Worm (Caenorhabditis elegans) whole organism, young adult: Measurements from ENCODE around the gene nex-1.

ENCODE experiments used
- B0019.2 ChIP-seq: fragments of 200-800 bp; sonication (Bioruptor generic); conservative IDR thresholded peaks from 2 replicates; pipeline ENCODE4 v1.3.6; 2022; ENCODE audit warnings: missing genetic modification reagents, missing genetic modification characterization, missing compliant biosample characterization
- B0035.1 ChIP-seq: sonication (generic microtip); optimal IDR thresholded peaks from 2 replicates; lab custom pipeline; 2016; ENCODE audit warnings: missing genetic modification characterization, mild to moderate bottlenecking, missing compliant biosample characterization, missing genotype, missing genetic modification reagents
- C06A6.2 ChIP-seq: fragments of 200-800 bp; sonication (Bioruptor generic); conservative IDR thresholded peaks from 2 replicates; pipeline ENCODE4 v1.3.6; 2022; ENCODE audit warnings: missing genetic modification characterization, missing compliant biosample characterization
- C17E4.6 ChIP-seq: fragments of 200-800 bp; sonication (Bioruptor generic); IDR thresholded peaks from 2 replicates; pipeline ENCODE4 v1.3.6; 2022; ENCODE audit warnings: missing genetic modification reagents, missing genetic modification characterization, missing compliant biosample characterization
- F33H1.4 ChIP-seq: fragments of 200-800 bp; sonication (Bioruptor generic); IDR thresholded peaks from 2 replicates; pipeline ENCODE4 v1.3.6; 2022; ENCODE audit warnings: missing genetic modification reagents, missing genetic modification characterization, missing compliant biosample characterization
- F57C9.4 ChIP-seq: sonication (generic microtip); optimal IDR thresholded peaks from 2 replicates; lab custom pipeline; 2017; ENCODE audit warnings: mild to moderate bottlenecking, missing genetic modification characterization, missing compliant biosample characterization
- K11D2.4 ChIP-seq: fragments of 200-800 bp; sonication (Bioruptor generic); IDR thresholded peaks from 2 replicates; pipeline ENCODE4 v1.3.6; 2022; ENCODE audit warnings: missing genetic modification reagents, missing genetic modification characterization, missing compliant biosample characterization
- T07F8.4 ChIP-seq: sonication (generic microtip); optimal IDR thresholded peaks from 2 replicates; lab custom pipeline; 2016; ENCODE audit warnings: mild to moderate bottlenecking, missing genetic modification characterization, moderate library complexity, missing compliant biosample characterization
- Y95B8A.8 ChIP-seq: fragments of 200-800 bp; sonication (Bioruptor generic); IDR thresholded peaks from 2 replicates; pipeline ENCODE4 v1.3.6; 2022; ENCODE audit warnings: missing genetic modification reagents, missing genetic modification characterization, missing compliant biosample characterization
- ZK185.1 ChIP-seq: sonication (generic microtip); optimal IDR thresholded peaks from 2 replicates; lab custom pipeline; 2016; ENCODE audit warnings: mild to moderate bottlenecking, missing genetic modification characterization, missing compliant biosample characterization; ENCODE audit not compliant: poor library complexity, severe bottlenecking
- akir-1 ChIP-seq: fragments of 200-800 bp; sonication (Bioruptor generic); optimal IDR thresholded peaks from 2 replicates; lab custom pipeline; 2018; ENCODE audit warnings: mild to moderate bottlenecking, missing genetic modification characterization, moderate library complexity, missing compliant biosample characterization
- ama-1 ChIP-seq, 3 experiments: fragments of 150-350 bp in 1 of 3; sonication (generic microtip) in 2 of 3; optimal IDR thresholded peaks; 2 replicates each; lab custom pipeline; 2014 to 2018; ENCODE audit warnings: missing biosample characterization in 2 of 3, missing genetic modification characterization in 2 of 3, missing genetic modification reagents in 2 of 3
- atf-7 ChIP-seq: sonication (generic microtip); optimal IDR thresholded peaks from 2 replicates; lab custom pipeline; 2017; ENCODE audit warnings: mild to moderate bottlenecking, missing genetic modification characterization, missing compliant biosample characterization
- athp-1 ChIP-seq: sonication (generic microtip); optimal IDR thresholded peaks from 2 replicates; lab custom pipeline; 2017; ENCODE audit warnings: mild to moderate bottlenecking, missing genetic modification characterization, missing compliant biosample characterization
- attf-3 ChIP-seq: fragments of 200-800 bp; sonication (Bioruptor generic); conservative IDR thresholded peaks from 2 replicates; pipeline ENCODE4 v1.3.6; 2022; ENCODE audit warnings: missing genetic modification reagents, missing genetic modification characterization, missing compliant biosample characterization
- attf-6 ChIP-seq: fragments of 200-800 bp; sonication (Bioruptor generic); IDR thresholded peaks from 2 replicates; pipeline ENCODE4 v1.3.6; 2022; ENCODE audit warnings: missing genetic modification reagents, missing genetic modification characterization, missing compliant biosample characterization
- cebp-2 ChIP-seq: fragments of 200-800 bp; sonication (Bioruptor generic); IDR thresholded peaks from 2 replicates; pipeline ENCODE4 v1.3.6; 2022; ENCODE audit warnings: missing genetic modification characterization, missing compliant biosample characterization
- ceh-40 ChIP-seq: fragments of 200-800 bp; sonication (Bioruptor generic); IDR thresholded peaks from 2 replicates; pipeline ENCODE4 v1.3.6; 2022; ENCODE audit warnings: missing genetic modification characterization, missing compliant biosample characterization
- ceh-91 ChIP-seq: fragments of 200-800 bp; sonication (Bioruptor generic); IDR thresholded peaks from 2 replicates; pipeline ENCODE4 v1.3.6; 2022; ENCODE audit warnings: missing genetic modification reagents, missing genetic modification characterization, missing compliant biosample characterization
- chd-7 ChIP-seq: sonication (generic microtip); optimal IDR thresholded peaks from 2 replicates; lab custom pipeline; 2016; ENCODE audit warnings: mild to moderate bottlenecking, missing genetic modification characterization, moderate library complexity, missing compliant biosample characterization
- dox-1 ChIP-seq: fragments of 200-800 bp; sonication (Bioruptor generic); IDR thresholded peaks from 2 replicates; pipeline ENCODE4 v1.3.6; 2022; ENCODE audit warnings: missing genetic modification reagents, missing genetic modification characterization, missing compliant biosample characterization
- dpff-1 ChIP-seq: sonication (generic microtip); optimal IDR thresholded peaks from 2 replicates; lab custom pipeline; 2017; ENCODE audit warnings: mild to moderate bottlenecking, missing genetic modification characterization, missing compliant biosample characterization
- egl-44 ChIP-seq: fragments of 200-800 bp; sonication (Bioruptor generic); IDR thresholded peaks from 2 replicates; pipeline ENCODE4 v1.3.6; 2022; ENCODE audit warnings: missing genetic modification reagents, missing genetic modification characterization, missing compliant biosample characterization
- fkh-3 ChIP-seq: sonication (generic microtip); optimal IDR thresholded peaks from 2 replicates; lab custom pipeline; 2016; ENCODE audit warnings: mild to moderate bottlenecking, missing genetic modification characterization, missing compliant biosample characterization
- hmg-1.2 ChIP-seq: fragments of 200-800 bp; sonication (Bioruptor generic); IDR thresholded peaks from 2 replicates; pipeline ENCODE4 v1.3.6; 2022; ENCODE audit warnings: missing genetic modification reagents, missing genetic modification characterization, missing compliant biosample characterization
- hsf-1 ChIP-seq: fragments of 200-800 bp; sonication (Bioruptor generic); IDR thresholded peaks from 2 replicates; pipeline ENCODE4 v1.3.6; 2022; ENCODE audit warnings: missing genetic modification reagents, missing genetic modification characterization, missing compliant biosample characterization
- lag-1 ChIP-seq: fragments of 200-800 bp; sonication (Bioruptor generic); IDR thresholded peaks from 2 replicates; pipeline ENCODE4 v1.3.6; 2022; ENCODE audit warnings: missing genetic modification reagents, missing genetic modification characterization, missing compliant biosample characterization
- let-607 ChIP-seq, 2 experiments: fragments of 200-800 bp in 1 of 2; sonication (Bioruptor generic) in 1 of 2; sonication (generic microtip) in 1 of 2; optimal IDR thresholded peaks; 2 replicates each; lab custom pipeline; 2016 to 2018; ENCODE audit warnings: mild to moderate bottlenecking in 2 of 2, missing compliant biosample characterization in 2 of 2, missing genetic modification characterization in 2 of 2, moderate library complexity in 2 of 2, missing genotype in 1 of 2
- lin-40 ChIP-seq: sonication (generic microtip); optimal IDR thresholded peaks from 2 replicates; lab custom pipeline; 2016; ENCODE audit warnings: missing genetic modification characterization, mild to moderate bottlenecking, missing compliant biosample characterization, missing genotype, missing genetic modification reagents
- lin-54 ChIP-seq: fragments of 200-800 bp; sonication (Bioruptor generic); optimal IDR thresholded peaks from 2 replicates; lab custom pipeline; 2018; ENCODE audit warnings: mild to moderate bottlenecking, missing genetic modification characterization, missing compliant biosample characterization
- lsl-1 ChIP-seq: fragments of 200-800 bp; sonication (Bioruptor generic); optimal IDR thresholded peaks from 2 replicates; lab custom pipeline; 2018; ENCODE audit warnings: mild to moderate bottlenecking, missing genetic modification characterization, moderate library complexity, missing compliant biosample characterization
- madf-6 ChIP-seq: fragments of 200-800 bp; sonication (Bioruptor generic); IDR thresholded peaks from 2 replicates; pipeline ENCODE4 v1.3.6; 2022; ENCODE audit warnings: missing genetic modification reagents, missing genetic modification characterization, missing compliant biosample characterization
- nfyb-1 ChIP-seq: fragments of 200-800 bp; sonication (Bioruptor generic); IDR thresholded peaks from 2 replicates; pipeline ENCODE4 v1.3.6; 2022; ENCODE audit warnings: missing genetic modification reagents, missing genetic modification characterization, missing compliant biosample characterization
- nhr-120 ChIP-seq: fragments of 200-800 bp; sonication (Bioruptor generic); IDR thresholded peaks from 2 replicates; pipeline ENCODE4 v1.3.6; 2022; ENCODE audit warnings: missing genetic modification characterization, missing compliant biosample characterization
- nhr-27 ChIP-seq: fragments of 200-800 bp; sonication (Bioruptor generic); optimal IDR thresholded peaks from 2 replicates; lab custom pipeline; 2018; ENCODE audit warnings: mild to moderate bottlenecking, missing genetic modification characterization, moderate library complexity, missing compliant biosample characterization
- pbrm-1 ChIP-seq: fragments of 200-800 bp; sonication (Bioruptor generic); IDR thresholded peaks from 2 replicates; pipeline ENCODE4 v1.3.6; 2022; ENCODE audit warnings: missing genetic modification reagents, missing genetic modification characterization, missing compliant biosample characterization
- rec-8 ChIP-seq, 2 experiments: sonication (generic microtip); optimal IDR thresholded peaks; 2 replicates each; lab custom pipeline; 2016; ENCODE audit warnings: mild to moderate bottlenecking in 2 of 2, missing genetic modification characterization in 2 of 2, missing genetic modification reagents in 2 of 2, missing genotype in 2 of 2, missing biosample characterization in 1 of 2, missing compliant biosample characterization in 1 of 2, moderate library complexity in 1 of 2
- rpc-1 ChIP-seq, 2 experiments: fragments of 150-350 bp in 1 of 2; sonication (generic microtip) in 1 of 2; optimal IDR thresholded peaks; 2 replicates each; lab custom pipeline; 2014 to 2018; ENCODE audit warnings: missing biosample characterization in 1 of 2, missing genetic modification characterization in 1 of 2, missing genetic modification reagents in 1 of 2, missing genotype in 1 of 2
- snpc-1.1 ChIP-seq: sonication (generic microtip); optimal IDR thresholded peaks from 2 replicates; lab custom pipeline; 2017; ENCODE audit warnings: missing genetic modification characterization, mild to moderate bottlenecking, missing compliant biosample characterization, antibody characterized with exemption, moderate library complexity, missing genotype, missing genetic modification reagents; ENCODE audit not compliant: insufficient read depth
- unc-130 ChIP-seq: sonication (generic microtip); optimal IDR thresholded peaks from 2 replicates; lab custom pipeline; 2016; ENCODE audit warnings: missing genetic modification reagents, missing genetic modification characterization, missing compliant biosample characterization
- xnd-1 ChIP-seq: sonication (generic microtip); optimal IDR thresholded peaks from 2 replicates; lab custom pipeline; 2016; ENCODE audit warnings: missing genotype, missing genetic modification reagents, missing genetic modification characterization, missing compliant biosample characterization
- zim-3 ChIP-seq: sonication (generic microtip); optimal IDR thresholded peaks from 2 replicates; lab custom pipeline; 2017; ENCODE audit warnings: mild to moderate bottlenecking, missing genetic modification characterization, moderate library complexity, missing compliant biosample characterization
- ztf-28 ChIP-seq: fragments of 200-800 bp; sonication (Bioruptor generic); IDR thresholded peaks from 2 replicates; pipeline ENCODE4 v1.3.6; 2022; ENCODE audit warnings: missing genetic modification reagents, missing genetic modification characterization, missing compliant biosample characterization
- ztf-6 ChIP-seq: fragments of 200-800 bp; sonication (Bioruptor generic); IDR thresholded peaks from 2 replicates; pipeline ENCODE4 v1.3.6; 2022; ENCODE audit warnings: missing genetic modification reagents, missing genetic modification characterization, missing compliant biosample characterization

nex-1 gene

DNA sequence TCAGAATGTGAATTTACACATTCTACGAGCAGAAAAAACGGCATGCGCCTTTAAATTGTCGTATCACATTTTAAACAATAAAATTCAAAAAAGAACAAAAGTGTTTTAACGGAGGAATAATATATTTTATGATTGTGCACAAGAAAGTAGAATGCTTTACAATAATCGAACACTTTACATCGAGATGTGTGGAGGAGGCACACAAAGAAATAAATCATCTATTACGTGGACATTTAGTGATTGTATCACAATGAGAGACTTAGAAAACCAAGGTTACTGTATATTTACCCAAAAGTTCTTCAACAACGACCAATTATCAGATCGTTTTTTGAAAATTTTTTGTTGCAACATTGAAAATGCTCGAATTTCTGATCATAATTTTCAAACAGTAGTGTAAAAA, 15.2 kb upstream of the nex-1 start:
- TF ChIP-seq B0035.1 (tag; lab: Kevin White, UChicago), result no peak
- no peak for TF ChIP-seq F57C9.4
- no peak for TF ChIP-seq cebp-2 (GFP tag; lab: Robert Waterston, UW)
- no peak for TF ChIP-seq ceh-40 (GFP tag; lab: Robert Waterston, UW)
- TF ChIP-seq snpc-1.1 (tag; lab: Kevin White, UChicago), result no peak
- TF ChIP-seq madf-6 (GFP tag; lab: Robert Waterston, UW), result no peak
- no peak for TF ChIP-seq ama-1 (optimal IDR thresholded peaks at IDR 0.05; lab: Kevin White, UChicago)
- no peak for TF ChIP-seq ama-1 (GFP tag; optimal IDR thresholded peaks at IDR 0.05; lab: Kevin White, UChicago)
- TF ChIP-seq hmg-1.2 (GFP tag; lab: Robert Waterston, UW), result no peak
- TF ChIP-seq lsl-1, result no peak
- no peak for TF ChIP-seq B0019.2 (GFP tag; lab: Robert Waterston, UW)
- no peak for TF ChIP-seq akir-1 (GFP tag; lab: Kevin White, UChicago)
- no peak for TF ChIP-seq hsf-1 (GFP tag; lab: Robert Waterston, UW)

DNA sequence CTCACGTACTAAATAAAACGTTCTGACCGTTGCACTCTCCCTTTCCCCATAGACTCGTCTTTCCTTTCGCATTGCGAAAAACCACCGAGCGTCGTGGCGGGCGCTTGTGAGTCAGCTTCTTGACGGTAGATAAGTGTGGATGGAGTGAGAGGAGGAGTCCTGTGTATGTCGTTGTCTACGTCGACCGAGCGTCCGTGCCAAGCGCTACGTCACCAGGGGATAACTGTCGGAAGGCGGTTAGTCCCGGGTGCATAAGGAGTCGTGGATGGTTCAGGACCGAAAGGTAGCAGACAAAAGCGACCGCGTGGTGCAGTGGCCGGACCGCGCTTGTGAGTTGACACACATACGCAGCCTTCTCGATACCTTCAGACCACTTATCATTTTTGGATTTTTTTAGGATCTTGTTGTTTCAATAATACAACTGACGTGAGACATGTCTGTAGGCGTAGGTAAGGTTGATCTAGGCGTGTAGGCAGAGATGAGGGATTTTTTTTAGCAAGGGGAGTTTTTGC, 14.2 kb upstream of the nex-1 start:
- TF ChIP-seq F57C9.4 (peak; percentile 70), unc-130 (GFP tag; lab: Kevin White, UChicago) (peak; percentile 44), lsl-1 (peak; percentile 69), attf-3 (GFP tag; lab: Robert Waterston, UW) (0 out of 2 replicates have a peak, but pooled peaks have one; percentile 28), rpc-1 (optimal IDR thresholded peaks at IDR 0.05; lab: Kevin White, UChicago) (peak; percentile 70), rpc-1 (tag; optimal IDR thresholded peaks at IDR 0.05; lab: Kevin White, UChicago) (peak; percentile 68), ZK185.1 (tag; lab: Kevin White, UChicago) (peak; percentile 58), zim-3 (tag; lab: Kevin White, UChicago) (peak; percentile 67), rec-8 (tag; optimal IDR thresholded peaks at IDR 0.05; lab: Kevin White, UChicago) (peak in 1 of 2 experiments; percentile 28), F33H1.4 (peak; percentile 61), K11D2.4 (GFP tag; lab: Robert Waterston, UW) (peak; percentile 69), lin-54 (peak; percentile 65), C06A6.2 (GFP tag; lab: Robert Waterston, UW) (peak; percentile 59), ceh-91 (GFP tag; lab: Robert Waterston, UW) (peak; percentile 62; the same call in 1 of the 2 replicates), madf-6 (GFP tag; lab: Robert Waterston, UW) (peak; percentile 71), xnd-1 (tag; lab: Kevin White, UChicago) (peak; percentile 18), chd-7 (tag; lab: Kevin White, UChicago) (peak; percentile 79), ztf-6 (GFP tag; lab: Robert Waterston, UW) (0 out of 2 replicates have a peak, but pooled peaks have one; percentile 5), C17E4.6 (GFP tag; lab: Robert Waterston, UW) (peak; percentile 68; the same call in 1 of the 2 replicates), B0019.2 (GFP tag; lab: Robert Waterston, UW) (0 out of 2 replicates have a peak, but pooled peaks have one; percentile 29), atf-7 (tag; lab: Kevin White, UChicago) (peak; percentile 71), nfyb-1 (GFP tag; lab: Robert Waterston, UW) (peak; percentile 89), pbrm-1 (GFP tag; lab: Robert Waterston, UW) (peak; percentile 60; the same call in 1 of the 2 replicates), athp-1 (tag; lab: Kevin White, UChicago) (peak; percentile 57), attf-6 (0 out of 2 replicates have a peak, but pooled peaks have one; percentile 23), nhr-120 (GFP tag; lab: Robert Waterston, UW) (0 out of 2 replicates have a peak, but pooled peaks have one; percentile 39), lag-1 (0 out of 2 replicates have a peak, but pooled peaks have one; percentile 68), let-607 (tag; optimal IDR thresholded peaks at IDR 0.05; lab: Kevin White, UChicago) (peak; percentile 48 to 60), nhr-27 (tag; lab: Kevin White, UChicago) (peak; percentile 46), ztf-28 (GFP tag; lab: Robert Waterston, UW) (0 out of 2 replicates have a peak, but pooled peaks have one; percentile 30), dox-1 (peak; percentile 96; the same call in 1 of the 2 replicates), lin-40 (tag; lab: Kevin White, UChicago) (peak; percentile 72), T07F8.4 (tag; lab: Kevin White, UChicago) (peak; percentile 36), Y95B8A.8 (GFP tag; lab: Robert Waterston, UW) (peak; percentile 73; the same call in 1 of the 2 replicates), fkh-3 (tag; lab: Kevin White, UChicago) (peak; percentile 83), dpff-1 (tag; lab: Kevin White, UChicago) (peak; percentile 64), egl-44 (peak; percentile 94)
